Worm (Caenorhabditis elegans): ENCODE results near the gene ooc-5.

DNA sequence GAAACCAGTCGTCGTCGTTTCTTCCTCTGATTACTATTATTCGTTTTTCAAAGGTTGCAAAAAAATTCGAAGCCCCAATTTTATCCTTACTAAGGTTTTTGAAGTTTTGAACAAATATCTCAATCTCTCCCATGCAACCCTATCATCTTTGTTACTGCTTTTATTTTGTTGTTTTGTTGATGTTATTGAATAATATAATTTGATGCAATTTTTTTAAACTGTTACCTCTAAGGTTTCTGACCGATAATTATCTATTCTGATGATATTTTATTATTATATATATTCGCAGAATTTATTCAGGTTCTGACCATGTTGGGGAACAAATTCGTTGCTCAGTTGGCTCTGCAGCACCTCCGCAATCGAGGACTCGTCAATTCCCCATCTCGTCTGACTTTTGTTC lies 3.1 kb downstream of the ooc-5 start, which contains the start of gene ndub-2:
- TF ChIP-seq him-1 (tag; optimal IDR thresholded peaks at IDR 0.05) (no peak), W03F9.2 (tag; optimal IDR thresholded peaks at IDR 0.05) (no peak)
